Fruit fly (Drosophila melanogaster): ENCODE results near the gene IM33.

IM33 gene

DNA sequence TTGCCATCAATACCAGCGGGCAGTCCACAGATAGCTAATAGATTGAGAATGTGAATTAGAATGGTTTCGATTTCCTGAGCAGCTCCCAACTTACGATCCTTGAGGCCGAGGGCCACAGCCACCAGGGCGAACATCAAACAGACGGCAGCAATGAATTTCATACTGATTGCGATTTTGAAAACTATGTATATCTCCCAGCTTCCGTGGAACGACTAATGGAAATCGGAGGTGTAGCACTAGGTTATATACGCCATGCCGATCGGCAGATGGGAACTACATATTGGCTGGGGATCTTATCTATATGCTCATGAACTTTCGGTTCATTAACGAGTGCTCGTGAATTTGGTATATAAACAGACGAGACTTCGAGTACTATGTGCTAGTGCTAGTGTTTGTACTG lies at the start of gene IM33:
TSS of gene IM33 (minus strand) at position 221 of the 400 bp plus-strand sequence.
- TF ChIP-seq dmrt93B (GFP tag; optimal IDR thresholded peaks at IDR 0.05) (no peak), rgr (GFP tag; optimal IDR thresholded peaks at IDR 0.05) (no peak), GATAd (GFP tag; optimal IDR thresholded peaks at IDR 0.05) (no peak), OdsH (GFP tag; optimal IDR thresholded peaks at IDR 0.05) (no peak), Sp1 (GFP tag; optimal IDR thresholded peaks at IDR 0.05) (no peak), Mio (GFP tag; optimal IDR thresholded peaks at IDR 0.05) (no peak), Hr83 (GFP tag; optimal IDR thresholded peaks at IDR 0.05; ENCODE audit: poor library complexity, severe bottlenecking) (no peak), Vsx2 (GFP tag; optimal IDR thresholded peaks at IDR 0.05; ENCODE audit: partially characterized antibody) (no peak), brk (GFP tag; optimal IDR thresholded peaks at IDR 0.05) (no peak), Dfd (GFP tag; optimal IDR thresholded peaks at IDR 0.05) (no peak), CG9705 (GFP tag; optimal IDR thresholded peaks at IDR 0.05) (no peak), dsf (GFP tag; optimal IDR thresholded peaks at IDR 0.05; ENCODE audit: borderline replicate concordance) (no peak), Rel (GFP tag; optimal IDR thresholded peaks at IDR 0.05) (no peak), Rel (tag; optimal IDR thresholded peaks at IDR 0.05) (no peak), Dif (GFP tag; optimal IDR thresholded peaks at IDR 0.05; ENCODE audit: partially characterized antibody) (no peak), h (GFP tag; optimal IDR thresholded peaks at IDR 0.05) (no peak), sage (GFP tag; optimal IDR thresholded peaks at IDR 0.05) (no peak), pan (optimal IDR thresholded peaks at IDR 0.05) (no peak), HLH106 (tag; optimal IDR thresholded peaks at IDR 0.05) (no peak), CG32264 (GFP tag; optimal IDR thresholded peaks at IDR 0.05) (no peak)

DNA sequence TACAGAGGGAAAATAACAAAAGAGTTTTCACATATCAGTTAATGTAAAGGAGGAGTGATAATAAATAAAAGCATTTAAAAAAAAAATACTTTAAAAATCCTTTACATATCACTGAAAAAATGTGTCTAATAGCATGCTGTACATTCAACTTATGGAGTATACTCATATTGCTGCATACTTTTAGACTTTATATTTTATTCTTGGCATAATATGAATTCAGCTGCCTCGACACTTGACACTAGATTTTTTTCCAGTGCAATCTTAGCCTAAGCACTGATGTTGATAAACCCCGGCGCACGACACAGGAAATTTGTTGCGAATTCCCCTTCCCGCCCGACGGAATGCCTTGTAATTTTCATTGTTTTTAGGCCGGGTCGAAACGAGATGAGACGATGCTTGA lies 44.0 kb upstream of the IM33 start:
- TF ChIP-seq CG9705 (GFP tag; optimal IDR thresholded peaks at IDR 0.05) (no peak), woc (GFP tag; optimal IDR thresholded peaks at IDR 0.05) (no peak), Mio (GFP tag; optimal IDR thresholded peaks at IDR 0.05) (no peak), Abd-B (GFP tag; optimal IDR thresholded peaks at IDR 0.05) (no peak), Vsx2 (GFP tag; optimal IDR thresholded peaks at IDR 0.05; ENCODE audit: partially characterized antibody) (no peak), Dfd (GFP tag; optimal IDR thresholded peaks at IDR 0.05) (no peak), fru (GFP tag; optimal IDR thresholded peaks at IDR 0.05) (no peak)

- no peak for TF ChIP-seq CG32264 (GFP tag; optimal IDR thresholded peaks at IDR 0.05)
- TF ChIP-seq Hr78 (GFP tag; optimal IDR thresholded peaks at IDR 0.05): no peak
- no peak for TF ChIP-seq OdsH (GFP tag; optimal IDR thresholded peaks at IDR 0.05)
- TF ChIP-seq N (GFP tag; optimal IDR thresholded peaks at IDR 0.05): no peak
- no peak for TF ChIP-seq pan (optimal IDR thresholded peaks at IDR 0.05)
- TF ChIP-seq dmrt93B (GFP tag; optimal IDR thresholded peaks at IDR 0.05): no peak
- TF ChIP-seq tai (GFP tag; optimal IDR thresholded peaks at IDR 0.05): no peak
Observed at dm6 chr2L:3737682-3738081, 41.2 kb upstream of the IM33 start.

DNA sequence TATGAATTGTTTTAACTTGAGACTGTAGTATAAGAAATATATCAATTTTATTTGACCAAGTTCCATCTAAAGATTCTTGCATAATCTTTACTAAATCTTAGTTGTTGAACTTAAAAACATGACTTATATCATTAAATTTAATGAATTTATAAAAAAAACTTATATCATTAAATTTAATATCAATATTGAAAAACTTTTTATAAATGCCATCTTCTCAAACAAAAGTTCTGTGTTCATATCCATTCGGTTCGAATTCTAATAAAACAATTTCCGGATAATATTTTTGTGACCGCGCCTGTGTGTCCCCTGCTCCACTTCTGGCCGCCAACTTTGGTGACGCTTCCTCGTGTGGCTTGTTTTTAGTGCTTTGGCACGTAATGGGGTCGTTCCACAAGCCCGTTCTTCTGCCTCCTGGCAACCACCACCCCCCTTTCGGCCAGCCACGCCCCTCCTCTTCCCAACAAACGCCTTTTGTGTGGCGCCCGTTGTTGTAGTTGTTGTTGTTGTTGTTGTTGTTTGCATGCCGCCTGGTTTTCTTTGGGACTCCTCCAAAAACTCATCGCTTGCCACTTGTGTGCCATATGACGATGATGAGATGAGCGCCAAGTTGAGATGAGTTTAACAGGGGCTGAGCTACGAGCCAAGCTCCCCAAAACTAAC lies 40.7 kb upstream of the IM33 start:
- no peak for TF ChIP-seq woc (GFP tag; optimal IDR thresholded peaks at IDR 0.05)
- no peak for TF ChIP-seq Mio (GFP tag; optimal IDR thresholded peaks at IDR 0.05)
- no peak for TF ChIP-seq dmrt93B (GFP tag; optimal IDR thresholded peaks at IDR 0.05)
- TF ChIP-seq h (GFP tag; optimal IDR thresholded peaks at IDR 0.05): no peak
- TF ChIP-seq CrebA (GFP tag; optimal IDR thresholded peaks at IDR 0.05; ENCODE audit: borderline replicate concordance): no peak

DNA sequence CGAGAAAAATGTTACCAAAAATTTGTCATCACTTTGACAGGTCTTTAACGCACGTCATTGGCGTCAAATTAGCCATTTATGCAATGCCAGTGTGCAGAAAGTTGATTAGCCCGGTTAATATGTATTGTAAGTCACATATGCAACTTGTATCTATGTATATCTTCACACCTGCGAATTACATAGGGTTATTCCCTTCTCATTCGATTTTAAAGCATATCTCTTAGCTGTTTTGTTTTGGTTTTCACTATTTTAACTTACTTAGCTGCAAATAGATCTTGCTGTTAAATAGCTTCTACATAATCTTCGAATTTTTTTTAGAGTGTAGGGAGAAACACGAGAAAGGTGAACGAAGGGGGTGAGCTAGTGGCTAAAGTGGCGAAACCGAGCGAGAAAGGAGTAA lies 34.6 kb upstream of the IM33 start:
- no peak for TF ChIP-seq CG32264 (GFP tag; optimal IDR thresholded peaks at IDR 0.05)

dm6 chr2L:3730182-3730975 lies 33.9 kb upstream of the IM33 start, which contains the start of gene CG10019:
CG10019 (plus strand) TSS chr2L:3730466.
- TF ChIP-seq rgr (GFP tag; optimal IDR thresholded peaks at IDR 0.05) (no peak), N (GFP tag; optimal IDR thresholded peaks at IDR 0.05) (no peak), Abd-B (GFP tag; optimal IDR thresholded peaks at IDR 0.05) (no peak), pan (optimal IDR thresholded peaks at IDR 0.05) (no peak), CrebA (GFP tag; optimal IDR thresholded peaks at IDR 0.05; ENCODE audit: borderline replicate concordance) (no peak), sv (GFP tag; optimal IDR thresholded peaks at IDR 0.05) (no peak), OdsH (GFP tag; optimal IDR thresholded peaks at IDR 0.05) (no peak), dsf (GFP tag; optimal IDR thresholded peaks at IDR 0.05; ENCODE audit: borderline replicate concordance) (no peak), Hnf4 (GFP tag; optimal IDR thresholded peaks at IDR 0.05) (no peak), CG9705 (GFP tag; optimal IDR thresholded peaks at IDR 0.05) (no peak), Hr78 (GFP tag; optimal IDR thresholded peaks at IDR 0.05) (no peak), Vsx2 (GFP tag; optimal IDR thresholded peaks at IDR 0.05; ENCODE audit: partially characterized antibody) (no peak), Jra (GFP tag; optimal IDR thresholded peaks at IDR 0.05) (no peak), GATAd (GFP tag; optimal IDR thresholded peaks at IDR 0.05) (no peak), Hr83 (GFP tag; optimal IDR thresholded peaks at IDR 0.05; ENCODE audit: poor library complexity, severe bottlenecking) (no peak), dmrt93B (GFP tag; optimal IDR thresholded peaks at IDR 0.05) (no peak), Sp1 (GFP tag; optimal IDR thresholded peaks at IDR 0.05) (no peak)

Measured in whole organism, wandering third instar larva.